Worm (Caenorhabditis elegans) whole organism, L2 larva: Measurements from ENCODE around the gene tram-1.

Experiments
- R02D3.7 ChIP-seq: fragments of 150-350 bp; optimal IDR thresholded peaks from 2 replicates; lab custom pipeline; 2014; ENCODE audit warnings: missing biosample characterization, missing genetic modification characterization
- ama-1 ChIP-seq: fragments of 150-350 bp; optimal IDR thresholded peaks from 2 replicates; lab custom pipeline; 2018; ENCODE audit warnings: inconsistent platforms
- ceh-16 ChIP-seq: fragments of 150-350 bp; optimal IDR thresholded peaks from 2 replicates; lab custom pipeline; 2014; ENCODE audit warnings: missing biosample characterization, missing genetic modification characterization
- dmd-4 ChIP-seq: sonication (generic microtip); optimal IDR thresholded peaks from 2 replicates; lab custom pipeline; 2017; ENCODE audit warnings: missing biosample characterization, missing genetic modification characterization
- egl-27 ChIP-seq: sonication (generic microtip); optimal IDR thresholded peaks from 3 replicates; lab custom pipeline; 2017; ENCODE audit warnings: missing biosample characterization, missing genetic modification reagents, missing genetic modification characterization
- fos-1 ChIP-seq: fragments of 150-350 bp; optimal IDR thresholded peaks from 2 replicates; lab custom pipeline; 2014; ENCODE audit warnings: missing biosample characterization, missing genetic modification characterization
- nhr-23 ChIP-seq: fragments of 150-350 bp; optimal IDR thresholded peaks from 2 replicates; lab custom pipeline; 2014; ENCODE audit warnings: missing biosample characterization, missing genetic modification reagents, missing genetic modification characterization
- nhr-77 ChIP-seq: fragments of 150-350 bp; optimal IDR thresholded peaks from 2 replicates; lab custom pipeline; 2014; ENCODE audit warnings: missing biosample characterization, missing genetic modification characterization
- sem-4 ChIP-seq: fragments of 150-350 bp; optimal IDR thresholded peaks from 2 replicates; lab custom pipeline; 2014; ENCODE audit warnings: missing biosample characterization, missing genetic modification reagents, missing genetic modification characterization
- unc-39 ChIP-seq: fragments of 150-350 bp; optimal IDR thresholded peaks from 2 replicates; lab custom pipeline; 2014; ENCODE audit warnings: missing biosample characterization, missing genetic modification characterization
- unc-55 ChIP-seq: fragments of 150-350 bp; sonication (generic microtip); optimal IDR thresholded peaks from 3 replicates; lab custom pipeline; 2014; ENCODE audit warnings: missing biosample characterization, missing genetic modification reagents, missing genetic modification characterization
- unc-62 ChIP-seq: fragments of 150-350 bp; optimal IDR thresholded peaks from 2 replicates; lab custom pipeline; 2014; ENCODE audit warnings: missing biosample characterization, missing genetic modification reagents, missing genetic modification characterization
- zag-1 ChIP-seq: fragments of 150-350 bp; optimal IDR thresholded peaks from 2 replicates; lab custom pipeline; 2014; ENCODE audit warnings: missing biosample characterization, missing genetic modification characterization
- ztf-11 ChIP-seq: sonication (generic microtip); optimal IDR thresholded peaks from 2 replicates; lab custom pipeline; 2017; ENCODE audit warnings: missing biosample characterization, missing genetic modification characterization

DNA sequence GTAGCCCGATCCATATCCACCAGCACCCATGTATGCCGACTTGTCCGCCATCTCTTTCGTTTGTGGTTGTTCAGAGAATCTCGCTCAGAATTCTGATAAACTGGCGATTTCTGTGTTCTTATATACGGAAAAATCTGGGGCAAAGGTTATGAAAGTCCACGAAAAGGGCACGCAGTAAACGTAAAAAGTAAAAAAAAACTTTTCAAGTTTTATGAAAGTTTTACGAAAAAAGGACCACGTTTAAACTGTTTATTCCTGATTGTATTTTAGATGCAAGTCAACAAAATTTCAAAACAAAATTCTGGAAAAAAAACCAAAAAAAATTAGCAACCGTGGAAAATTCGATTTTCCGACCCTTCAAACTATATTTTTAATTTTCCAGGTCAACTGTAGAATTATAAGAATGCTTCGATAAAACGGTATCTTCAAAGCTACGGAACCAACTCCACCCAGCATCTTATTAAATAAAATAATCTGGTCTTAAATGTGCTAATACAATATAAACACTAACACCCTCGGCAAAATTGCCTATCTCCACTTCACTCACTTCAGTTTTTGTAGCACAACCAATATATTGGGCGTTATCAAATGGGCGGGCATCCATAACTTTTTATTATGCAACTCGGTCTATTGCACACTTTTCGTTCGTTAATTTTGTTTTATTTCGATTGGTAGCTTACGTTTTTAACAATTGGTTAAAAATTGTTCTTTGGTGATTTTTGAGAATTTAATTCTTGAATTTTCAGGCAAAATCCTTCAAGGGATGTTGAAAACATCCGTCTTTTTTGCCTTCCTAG is 48.2 kb upstream of the tram-1 start, which contains the start of the genes nspd-7 and Y43C5A.2:
- no peak for TF ChIP-seq dmd-4
- TF ChIP-seq unc-39 (tag; lab: Kevin White, UChicago) = no peak
- no peak for TF ChIP-seq unc-55
- TF ChIP-seq sem-4 (tag; lab: Kevin White, UChicago) = no peak
- TF ChIP-seq fos-1 (tag; lab: Kevin White, UChicago) = no peak
- no peak for TF ChIP-seq egl-27 (tag; lab: Kevin White, UChicago)
- TF ChIP-seq unc-62 (GFP tag; lab: Kevin White, UChicago) = no peak
- no peak for TF ChIP-seq nhr-77
- TF ChIP-seq ceh-16 (tag; lab: Kevin White, UChicago) = no peak
- no peak for TF ChIP-seq R02D3.7 (tag; lab: Kevin White, UChicago)
- TF ChIP-seq ama-1 = no peak
- no peak for TF ChIP-seq nhr-23 (tag; lab: Kevin White, UChicago)
- TF ChIP-seq ztf-11 = no peak
- TF ChIP-seq zag-1 (tag; lab: Kevin White, UChicago) = no peak
